Worm (Caenorhabditis elegans): ENCODE measurements around the gene ceh-30.
A peak's percentile ranks its signal among the peaks of the same experiment; 100 is the strongest.

ceh-30 gene

ce11 chrX:3092460-3092859 is 29.1 kb downstream of the ceh-30 start (continued):
- TF ChIP-seq F39B2.1 (GFP tag; IDR thresholded peaks at IDR 0.05) (no peak), nhr-90 (tag; optimal IDR thresholded peaks at IDR 0.05) (no peak), egrh-3 (GFP tag; IDR thresholded peaks at IDR 0.05) (0 out of 2 replicates have a peak, but pooled peaks have one; percentile 10), madf-6 (GFP tag; IDR thresholded peaks at IDR 0.05) (no peak), B0336.3 (GFP tag; IDR thresholded peaks at IDR 0.05) (no peak), F57A8.1 (GFP tag; optimal IDR thresholded peaks at IDR 0.05) (no peak), unc-130 (GFP tag; optimal IDR thresholded peaks at IDR 0.05) (no peak), madf-3 (GFP tag; IDR thresholded peaks at IDR 0.05) (no peak), snpc-4 (GFP tag; optimal IDR thresholded peaks at IDR 0.05) (no peak), snpc-4 (tag; optimal IDR thresholded peaks at IDR 0.05) (no peak), lin-35 (GFP tag; optimal IDR thresholded peaks at IDR 0.05) (no peak), hlh-26 (GFP tag; conservative IDR thresholded peaks at IDR 0.05) (no peak), ztf-22 (GFP tag; optimal IDR thresholded peaks at IDR 0.05) (no peak), dox-1 (GFP tag; IDR thresholded peaks at IDR 0.05) (no peak), nhr-179 (tag; optimal IDR thresholded peaks at IDR 0.05) (no peak), hrde-1 (tag; optimal IDR thresholded peaks at IDR 0.05; ENCODE audit: borderline replicate concordance) (no peak), attf-3 (GFP tag; conservative IDR thresholded peaks at IDR 0.05) (no peak), Y95B8A.8 (GFP tag; IDR thresholded peaks at IDR 0.05) (no peak), B0261.1 (tag; optimal IDR thresholded peaks at IDR 0.05) (no peak), Y67H2A.10 (GFP tag; conservative IDR thresholded peaks at IDR 0.05) (no peak), F22D6.2 (tag; optimal IDR thresholded peaks at IDR 0.05) (no peak), ccch-3 (GFP tag; optimal IDR thresholded peaks at IDR 0.05) (no peak), lsl-1 (GFP tag; optimal IDR thresholded peaks at IDR 0.05) (no peak), Y56A3A.18 (GFP tag; IDR thresholded peaks at IDR 0.05) (no peak), akir-1 (GFP tag; optimal IDR thresholded peaks at IDR 0.05) (no peak), F37B4.10 (GFP tag; IDR thresholded peaks at IDR 0.05) (no peak), ceh-27 (GFP tag; optimal IDR thresholded peaks at IDR 0.05) (no peak), mxl-1 (tag; optimal IDR thresholded peaks at IDR 0.05) (no peak), sptf-2 (GFP tag; optimal IDR thresholded peaks at IDR 0.05) (no peak), pha-4 (tag; optimal IDR thresholded peaks at IDR 0.05) (no peak), ztf-25 (GFP tag; IDR thresholded peaks at IDR 0.05) (no peak), T26A5.8 (tag; optimal IDR thresholded peaks at IDR 0.05) (no peak), cebp-1 (GFP tag; IDR thresholded peaks at IDR 0.05) (no peak), cebp-1 (tag; optimal IDR thresholded peaks at IDR 0.05) (peak; percentile 32), lsy-27 (tag; optimal IDR thresholded peaks at IDR 0.05; ENCODE audit: borderline replicate concordance, insufficient read depth) (no peak), ztf-26 (tag; optimal IDR thresholded peaks at IDR 0.05) (peak; percentile 27), F23B12.7 (tag; optimal IDR thresholded peaks at IDR 0.05; ENCODE audit: insufficient read depth) (no peak), tbp1 (GFP tag; optimal IDR thresholded peaks at IDR 0.05) (no peak), lin-40 (tag; optimal IDR thresholded peaks at IDR 0.05) (peak; percentile 1), nfya-2 (GFP tag; IDR thresholded peaks at IDR 0.05) (no peak), ets-4 (GFP tag; optimal IDR thresholded peaks at IDR 0.05) (no peak), fkh-3 (tag; optimal IDR thresholded peaks at IDR 0.05) (no peak), sdz-38 (tag; optimal IDR thresholded peaks at IDR 0.05) (no peak), attf-5 (GFP tag; optimal IDR thresholded peaks at IDR 0.05) (no peak), egl-18 (GFP tag; IDR thresholded peaks at IDR 0.05) (no peak), tlf-1 (GFP tag; optimal IDR thresholded peaks at IDR 0.05) (no peak), zim-3 (tag; optimal IDR thresholded peaks at IDR 0.05) (no peak), rcor-1 (GFP tag; IDR thresholded peaks at IDR 0.05) (0 out of 2 replicates have a peak, but pooled peaks have one; percentile 16), ztf-6 (GFP tag; IDR thresholded peaks at IDR 0.05) (no peak), cebp-2 (GFP tag; IDR thresholded peaks at IDR 0.05) (no peak)

Measured in whole organism, young adult.